Fruit fly (Drosophila melanogaster) whole organism, wandering third instar larva: ENCODE results near the gene CG11109.

ENCODE experiments used
- Abd-B ChIP-seq: fragments of >200 bp; optimal IDR thresholded peaks from 2 replicates; lab custom pipeline; 2017; ENCODE audit warnings: missing biosample characterization, missing genetic modification characterization
- CG32264 ChIP-seq: fragments of 200-800 bp; sonication (Bioruptor generic); optimal IDR thresholded peaks from 2 replicates; lab custom pipeline; 2016; ENCODE audit warnings: missing biosample characterization, missing genetic modification characterization
- CG9705 ChIP-seq: fragments of 200-800 bp; sonication (Bioruptor generic); optimal IDR thresholded peaks from 2 replicates; lab custom pipeline; 2018; ENCODE audit warnings: missing biosample characterization, mild to moderate bottlenecking, missing genetic modification characterization
- CrebA ChIP-seq: fragments of 200-800 bp; sonication (Bioruptor generic); optimal IDR thresholded peaks from 2 replicates; lab custom pipeline; 2016; ENCODE audit warnings: missing biosample characterization, mild to moderate bottlenecking, missing genetic modification characterization, borderline replicate concordance
- Dfd ChIP-seq: fragments of >200 bp; optimal IDR thresholded peaks from 2 replicates; lab custom pipeline; 2017; ENCODE audit warnings: missing biosample characterization, missing genetic modification characterization
- Dif ChIP-seq: fragments of 200-275, 200-300 bp; sonication (Bioruptor generic); optimal IDR thresholded peaks from 2 replicates; lab custom pipeline; 2018; ENCODE audit warnings: missing biosample characterization, missing genetic modification characterization; ENCODE audit not compliant: partially characterized antibody
- GATAd ChIP-seq: sonication (Bioruptor generic); optimal IDR thresholded peaks from 2 replicates; lab custom pipeline; 2016; ENCODE audit warnings: missing biosample characterization, missing genetic modification characterization
- HLH106 ChIP-seq: fragments of 200-800 bp; optimal IDR thresholded peaks from 3 replicates; lab custom pipeline; 2019; ENCODE audit warnings: missing biosample characterization, mild to moderate bottlenecking, missing genetic modification characterization, moderate library complexity
- Hnf4 ChIP-seq: fragments of 200-800 bp; sonication (Bioruptor generic); optimal IDR thresholded peaks from 2 replicates; lab custom pipeline; 2016; ENCODE audit warnings: missing biosample characterization, mild to moderate bottlenecking, missing genetic modification characterization
- Hr78 ChIP-seq: fragments of >200 bp; optimal IDR thresholded peaks from 2 replicates; lab custom pipeline; 2017; ENCODE audit warnings: missing biosample characterization, missing genetic modification characterization
- Hr83 ChIP-seq: fragments of 200-300 bp; sonication (Bioruptor generic); optimal IDR thresholded peaks from 2 replicates; lab custom pipeline; 2016; ENCODE audit warnings: missing biosample characterization, mild to moderate bottlenecking, missing genetic modification characterization, moderate library complexity; ENCODE audit not compliant: poor library complexity, severe bottlenecking
- Jra ChIP-seq: sonication (Bioruptor generic); optimal IDR thresholded peaks from 2 replicates; lab custom pipeline; 2016; ENCODE audit warnings: missing biosample characterization, missing genetic modification characterization
- Mio ChIP-seq: sonication (Bioruptor generic); optimal IDR thresholded peaks from 2 replicates; lab custom pipeline; 2016; ENCODE audit warnings: missing biosample characterization, missing genetic modification characterization
- Myc ChIP-seq: fragments of >200 bp; optimal IDR thresholded peaks from 2 replicates; lab custom pipeline; 2017
- N ChIP-seq: fragments of >200 bp; optimal IDR thresholded peaks from 2 replicates; lab custom pipeline; 2018; ENCODE audit warnings: missing biosample characterization, missing external identifiers, missing genetic modification characterization
- OdsH ChIP-seq: fragments of 200-800 bp; sonication (Bioruptor generic); optimal IDR thresholded peaks from 2 replicates; lab custom pipeline; 2016; ENCODE audit warnings: missing biosample characterization, mild to moderate bottlenecking, missing genetic modification characterization
- Rel ChIP-seq, 2 experiments: fragments of 200-800 bp; sonication (Bioruptor generic) in 1 of 2; optimal IDR thresholded peaks; 2 replicates in 1 of 2; 3 replicates in 1 of 2; lab custom pipeline; 2016 to 2019; ENCODE audit warnings: mild to moderate bottlenecking in 2 of 2, missing biosample characterization in 2 of 2, missing genetic modification characterization in 2 of 2, moderate library complexity in 1 of 2
- Sp1 ChIP-seq: fragments of 200-800 bp; sonication (Bioruptor generic); optimal IDR thresholded peaks from 3 replicates; lab custom pipeline; 2019; ENCODE audit warnings: missing biosample characterization, mild to moderate bottlenecking, missing genetic modification characterization, moderate library complexity
- Vsx2 ChIP-seq: fragments of 200-300, 225-300 bp; sonication (Bioruptor generic); optimal IDR thresholded peaks from 2 replicates; lab custom pipeline; 2018; ENCODE audit warnings: missing biosample characterization, missing genetic modification characterization; ENCODE audit not compliant: partially characterized antibody
- br ChIP-seq: fragments of 200-800 bp; sonication (Bioruptor generic); optimal IDR thresholded peaks from 2 replicates; lab custom pipeline; 2016; ENCODE audit warnings: missing biosample characterization, missing genetic modification characterization
- brk ChIP-seq: fragments of 200-800 bp; sonication (Bioruptor generic); optimal IDR thresholded peaks from 2 replicates; lab custom pipeline; 2016; ENCODE audit warnings: missing biosample characterization, mild to moderate bottlenecking, missing genetic modification characterization
- dl ChIP-seq, 2 experiments: fragments of 175-275, 200-275 bp in 1 of 2; fragments of 200-275 bp in 1 of 2; sonication (Bioruptor generic); optimal IDR thresholded peaks; lab custom pipeline; 2018; ENCODE audit warnings: mild to moderate bottlenecking in 2 of 2, missing biosample characterization in 2 of 2, missing genetic modification characterization in 2 of 2, moderate library complexity in 2 of 2; ENCODE audit not compliant: partially characterized antibody in 2 of 2, insufficient read depth in 1 of 2
- dmrt93B ChIP-seq: fragments of 200-800 bp; sonication (Bioruptor generic); optimal IDR thresholded peaks from 2 replicates; lab custom pipeline; 2018; ENCODE audit warnings: missing biosample characterization, mild to moderate bottlenecking, missing genetic modification characterization
- dsf ChIP-seq: sonication (Bioruptor generic); optimal IDR thresholded peaks from 2 replicates; lab custom pipeline; 2016; ENCODE audit warnings: missing biosample characterization, missing genetic modification characterization, borderline replicate concordance
- ey ChIP-seq: fragments of 200-800 bp; sonication (Bioruptor generic); optimal IDR thresholded peaks from 2 replicates; lab custom pipeline; 2016; ENCODE audit warnings: missing biosample characterization, missing genetic modification characterization
- foxo ChIP-seq, 2 experiments: fragments of 200-800 bp; sonication (Bioruptor generic); optimal IDR thresholded peaks; 2 replicates in 1 of 2; 3 replicates in 1 of 2; lab custom pipeline; 2016 to 2017; ENCODE audit warnings: missing biosample characterization in 2 of 2, missing genetic modification characterization in 2 of 2
- fru ChIP-seq: fragments of 200-800 bp; sonication (Bioruptor generic); optimal IDR thresholded peaks from 3 replicates; lab custom pipeline; 2016; ENCODE audit warnings: missing biosample characterization, mild to moderate bottlenecking, missing genetic modification characterization
- h ChIP-seq: fragments of 200-800 bp; sonication (Bioruptor generic); optimal IDR thresholded peaks from 3 replicates; lab custom pipeline; 2016; ENCODE audit warnings: missing biosample characterization, mild to moderate bottlenecking, missing genetic modification characterization
- jim ChIP-seq: fragments of 175-275, 200-325 bp; sonication (Bioruptor generic); optimal IDR thresholded peaks from 2 replicates; lab custom pipeline; 2016; ENCODE audit warnings: missing biosample characterization, mild to moderate bottlenecking, missing genetic modification characterization
- lola ChIP-seq: fragments of >200 bp; optimal IDR thresholded peaks from 2 replicates; lab custom pipeline; 2017; ENCODE audit warnings: missing biosample characterization, missing genetic modification characterization
- pan ChIP-seq: fragments of >200 bp; optimal IDR thresholded peaks from 2 replicates; lab custom pipeline; 2017
- psq ChIP-seq: fragments of 200-800 bp; sonication (Bioruptor generic); optimal IDR thresholded peaks from 3 replicates; lab custom pipeline; 2017; ENCODE audit warnings: missing biosample characterization, mild to moderate bottlenecking, missing genetic modification characterization, moderate library complexity
- rgr ChIP-seq: fragments of 200-800 bp; sonication (Bioruptor generic); optimal IDR thresholded peaks from 3 replicates; lab custom pipeline; 2016; ENCODE audit warnings: missing biosample characterization, mild to moderate bottlenecking, missing genetic modification characterization
- sage ChIP-seq: fragments of 200-800 bp; sonication (Bioruptor generic); optimal IDR thresholded peaks from 2 replicates; lab custom pipeline; 2016; ENCODE audit warnings: missing biosample characterization, mild to moderate bottlenecking, missing genetic modification characterization
- sv ChIP-seq: fragments of 200-800 bp; sonication (Bioruptor generic); optimal IDR thresholded peaks from 3 replicates; lab custom pipeline; 2016; ENCODE audit warnings: missing biosample characterization, missing genetic modification characterization
- tai ChIP-seq: sonication (Bioruptor generic); optimal IDR thresholded peaks from 2 replicates; lab custom pipeline; 2016; ENCODE audit warnings: missing biosample characterization, missing genetic modification characterization
- usp ChIP-seq: fragments of >200 bp; optimal IDR thresholded peaks from 2 replicates; lab custom pipeline; 2017; ENCODE audit warnings: missing biosample characterization, missing genetic modification characterization
- woc ChIP-seq: sonication (Bioruptor generic); optimal IDR thresholded peaks from 2 replicates; lab custom pipeline; 2016; ENCODE audit warnings: missing biosample characterization, mild to moderate bottlenecking, missing genetic modification characterization

The CG11109 gene

DNA sequence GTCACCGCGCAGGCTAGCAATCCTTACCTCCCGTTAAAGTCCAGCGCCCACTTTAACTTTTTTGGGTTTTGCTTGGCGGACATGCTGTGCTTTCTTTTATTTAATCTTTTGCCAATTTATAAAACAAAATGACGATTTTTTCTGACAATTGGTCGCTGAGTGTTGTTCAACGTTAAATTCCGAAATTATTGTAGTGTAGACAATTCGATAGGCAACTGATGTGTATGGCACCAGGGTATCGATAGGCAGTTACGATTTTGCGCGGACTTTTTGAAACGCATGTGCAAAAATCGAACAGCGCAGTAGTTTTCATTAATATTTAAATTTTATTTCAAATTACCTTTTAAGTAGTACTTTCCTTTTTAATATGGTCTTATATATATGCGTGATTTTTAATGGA lies 3.9 kb upstream of the CG11109 start, which contains the start of gene EMC4:
EMC4 (minus strand) TSS at position 174 of the 400 bp plus-strand sequence.
- no peak for TF ChIP-seq usp (GFP tag; lab: Kevin White, UChicago)
- TF ChIP-seq psq (GFP tag; lab: Kevin White, UChicago) = peak; percentile 48
- peak; percentile 28 for TF ChIP-seq HLH106
- no peak for TF ChIP-seq Dif (GFP tag; lab: Kevin White, UChicago)
- peak; percentile 59 for TF ChIP-seq OdsH
- TF ChIP-seq brk (GFP tag; lab: Kevin White, UChicago) = peak; percentile 75
- no peak for TF ChIP-seq CrebA (GFP tag; lab: Kevin White, UChicago)
- TF ChIP-seq sv (GFP tag; lab: Kevin White, UChicago) = peak; percentile 27
- TF ChIP-seq Rel (GFP tag; optimal IDR thresholded peaks at IDR 0.05; lab: Kevin White, UChicago) = no peak
- peak; percentile 34 for TF ChIP-seq Rel (tag; optimal IDR thresholded peaks at IDR 0.05; lab: Kevin White, UChicago)
- peak; percentile 34 for TF ChIP-seq woc (GFP tag; lab: Kevin White, UChicago)
- TF ChIP-seq fru (GFP tag; lab: Kevin White, UChicago) = peak; percentile 65
- TF ChIP-seq tai = no peak
- no peak for TF ChIP-seq dl (GFP tag; optimal IDR thresholded peaks at IDR 0.05; lab: Kevin White, UChicago; ENCODE audit: insufficient read depth in 1 of 2, partially characterized antibody in 2 of 2)
- TF ChIP-seq Hr83 (GFP tag; lab: Kevin White, UChicago) = peak; percentile 88
- no peak for TF ChIP-seq Dfd (GFP tag; lab: Kevin White, UChicago)
- no peak for TF ChIP-seq CG9705 (GFP tag; lab: Kevin White, UChicago)
- TF ChIP-seq lola (GFP tag; lab: Kevin White, UChicago) = no peak
- TF ChIP-seq jim (GFP tag; lab: Kevin White, UChicago) = no peak
- TF ChIP-seq Jra (GFP tag; lab: Kevin White, UChicago) = peak; percentile 65
- no peak for TF ChIP-seq dmrt93B
- peak; percentile 53 for TF ChIP-seq br (GFP tag; lab: Kevin White, UChicago)
- peak; percentile 66 for TF ChIP-seq sage (GFP tag; lab: Kevin White, UChicago)
- no peak for TF ChIP-seq pan (lab: Kevin White, UChicago)
- TF ChIP-seq N (GFP tag; lab: Kevin White, UChicago) = no peak
- TF ChIP-seq h (GFP tag; lab: Kevin White, UChicago) = peak; percentile 76
- TF ChIP-seq ey (GFP tag; lab: Kevin White, UChicago) = peak; percentile 58
- peak in 1 of 2 experiments; percentile 70 for TF ChIP-seq foxo (GFP tag; optimal IDR thresholded peaks at IDR 0.05; lab: Kevin White, UChicago)
- TF ChIP-seq rgr = peak; percentile 79
- TF ChIP-seq dsf (GFP tag; lab: Kevin White, UChicago) = peak; percentile 53
- TF ChIP-seq Sp1 (GFP tag; lab: Kevin White, UChicago) = peak; percentile 45
- TF ChIP-seq Mio (GFP tag; lab: Kevin White, UChicago) = no peak
- TF ChIP-seq Myc = no peak
- TF ChIP-seq Hr78 (GFP tag; lab: Kevin White, UChicago) = no peak
- no peak for TF ChIP-seq Abd-B (GFP tag; lab: Kevin White, UChicago)
- TF ChIP-seq Vsx2 (GFP tag; lab: Kevin White, UChicago) = no peak
- TF ChIP-seq CG32264 (GFP tag; lab: Kevin White, UChicago) = peak; percentile 43
- TF ChIP-seq GATAd = no peak
- peak; percentile 89 for TF ChIP-seq Hnf4 (GFP tag; lab: Kevin White, UChicago)

DNA sequence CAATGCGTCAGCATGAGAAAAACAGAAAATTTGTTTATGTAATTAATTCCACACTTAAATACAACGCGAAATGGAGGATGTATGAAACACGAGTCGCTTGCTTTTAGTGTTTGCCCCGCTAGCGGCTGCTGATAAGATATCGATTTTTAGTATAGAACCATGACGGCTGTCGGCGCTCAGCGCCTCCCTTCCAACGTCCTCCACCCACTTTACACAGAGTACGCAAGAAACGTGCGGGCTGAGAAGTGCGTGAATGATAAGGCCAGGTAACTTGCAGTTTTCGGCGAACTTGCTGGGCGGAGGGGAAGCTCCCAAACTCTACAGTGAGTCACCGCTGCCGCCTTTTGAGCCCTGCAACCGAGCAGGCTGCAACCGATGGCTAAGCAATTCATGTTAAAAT lies 1.6 kb upstream of the CG11109 start:
- TF ChIP-seq Jra (GFP tag; lab: Kevin White, UChicago) (peak; percentile 11), br (GFP tag; lab: Kevin White, UChicago) (no peak), Hr83 (GFP tag; lab: Kevin White, UChicago) (no peak), pan (lab: Kevin White, UChicago) (no peak), Abd-B (GFP tag; lab: Kevin White, UChicago) (no peak), woc (GFP tag; lab: Kevin White, UChicago) (no peak), jim (GFP tag; lab: Kevin White, UChicago) (no peak), Mio (GFP tag; lab: Kevin White, UChicago) (no peak), Dfd (GFP tag; lab: Kevin White, UChicago) (no peak), Myc (no peak), lola (GFP tag; lab: Kevin White, UChicago) (no peak), Rel (GFP tag; optimal IDR thresholded peaks at IDR 0.05; lab: Kevin White, UChicago) (no peak), Rel (tag; optimal IDR thresholded peaks at IDR 0.05; lab: Kevin White, UChicago) (peak; percentile 4), dl (GFP tag; optimal IDR thresholded peaks at IDR 0.05; lab: Kevin White, UChicago; ENCODE audit: insufficient read depth in 1 of 2, partially characterized antibody in 2 of 2) (no peak), CG32264 (GFP tag; lab: Kevin White, UChicago) (no peak), Hnf4 (GFP tag; lab: Kevin White, UChicago) (no peak), Sp1 (GFP tag; lab: Kevin White, UChicago) (no peak)
